Fruit fly (Drosophila melanogaster) whole organism, pupa: ENCODE data around the gene Sfp93F.

Experiments
- CG12605 ChIP-seq: fragments of 200-800 bp; sonication (Bioruptor generic); IDR thresholded peaks from 2 replicates; pipeline ENCODE4 v1.3.6; 2022; ENCODE audit warnings: missing biosample characterization, missing genetic modification characterization
- CG14655 ChIP-seq: fragments of 200-800 bp; sonication (Bioruptor generic); optimal IDR thresholded peaks from 3 replicates; lab custom pipeline; 2017; ENCODE audit warnings: mild to moderate bottlenecking, missing biosample characterization, missing genetic modification reagents, missing genetic modification characterization
- CG32121 ChIP-seq: fragments of 200-800 bp; sonication (Bioruptor generic); IDR thresholded peaks from 2 replicates; pipeline ENCODE4 v1.3.6; 2022; ENCODE audit warnings: missing biosample characterization, missing genetic modification characterization
- CG34367 ChIP-seq: fragments of 200-800 bp; sonication (Bioruptor generic); optimal IDR thresholded peaks from 2 replicates; lab custom pipeline; 2018; ENCODE audit warnings: missing biosample characterization, mild to moderate bottlenecking, missing genetic modification characterization
- CG8301 ChIP-seq: fragments of 200-800 bp; sonication (Bioruptor generic); optimal IDR thresholded peaks from 2 replicates; lab custom pipeline; 2018; ENCODE audit warnings: missing biosample characterization, mild to moderate bottlenecking, missing genetic modification characterization
- EcR ChIP-seq: fragments of 200-800 bp; sonication (Bioruptor generic); optimal IDR thresholded peaks from 3 replicates; lab custom pipeline; 2019; ENCODE audit warnings: missing biosample characterization, missing genetic modification characterization, mild to moderate bottlenecking, moderate library complexity, missing genetic modification reagents
- Ets98B ChIP-seq: fragments of 200-800 bp; sonication (Bioruptor generic); IDR thresholded peaks from 2 replicates; pipeline ENCODE4 v1.3.6; 2022; ENCODE audit warnings: missing biosample characterization, missing genetic modification characterization
- Pif1B ChIP-seq: fragments of 200-800 bp; sonication (Bioruptor generic); optimal IDR thresholded peaks from 3 replicates; lab custom pipeline; 2016; ENCODE audit warnings: missing biosample characterization, missing genetic modification characterization
- Snoo ChIP-seq: fragments of 200-800 bp; sonication (Bioruptor generic); optimal IDR thresholded peaks from 3 replicates; lab custom pipeline; 2017; ENCODE audit warnings: missing biosample characterization, mild to moderate bottlenecking, missing genetic modification characterization, inconsistent platforms

DNA sequence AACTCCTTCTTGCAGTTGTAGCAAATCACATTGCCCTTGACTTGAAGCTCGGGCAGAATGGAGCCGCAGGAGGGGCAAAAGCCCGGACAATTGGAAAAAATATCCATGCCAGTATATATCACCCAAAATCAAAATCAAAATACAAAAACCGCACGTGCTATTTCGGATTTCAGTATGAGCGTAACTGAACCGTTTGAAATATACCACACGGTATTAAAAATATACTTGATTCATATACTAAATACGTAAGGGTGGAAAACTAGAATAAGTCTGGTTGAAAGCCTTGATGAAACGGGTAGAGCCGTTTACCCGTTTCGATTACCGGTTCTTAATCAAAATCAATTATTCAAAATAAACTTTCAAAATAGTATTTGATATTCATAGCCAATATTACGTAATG lies 41.6 kb upstream of the Sfp93F start, which contains the start of gene Polr1H:
- TF ChIP-seq CG8301 (tag; lab: Kevin White, UChicago) = no peak
- no peak for TF ChIP-seq CG14655
- TF ChIP-seq CG32121 (GFP tag; lab: Robert Waterston, UW) = no peak
- no peak for TF ChIP-seq EcR (GFP tag; lab: Kevin White, UChicago)
- no peak for TF ChIP-seq Pif1B
- TF ChIP-seq Ets98B (GFP tag; lab: Robert Waterston, UW) = no peak
- TF ChIP-seq Snoo (tag; lab: Kevin White, UChicago) = no peak
- no peak for TF ChIP-seq CG34367 (tag; lab: Kevin White, UChicago)
- no peak for TF ChIP-seq CG12605
